Worm (Caenorhabditis elegans): ENCODE data around the gene tmem-17.

DNA sequence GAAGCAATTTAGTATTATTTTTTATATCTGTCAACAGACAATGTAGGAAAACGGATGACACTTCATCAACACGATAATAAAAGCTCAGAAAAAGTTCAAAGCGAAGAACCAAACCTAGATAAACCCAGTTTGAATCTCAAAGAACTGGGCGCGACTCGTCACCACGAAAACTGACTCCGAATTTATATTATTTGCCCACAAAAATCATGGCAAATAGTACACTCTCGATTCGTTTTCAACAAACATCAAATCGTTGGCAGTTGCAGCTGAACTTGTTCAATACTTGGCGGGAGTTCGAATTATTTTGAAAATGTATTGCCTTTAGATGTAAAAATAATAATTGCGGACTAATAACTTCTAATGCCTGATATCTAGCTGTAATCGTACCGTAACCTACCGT, 13.0 kb downstream of the tmem-17 start:
- no peak for TF ChIP-seq aly-2 (tag; optimal IDR thresholded peaks at IDR 0.05)
- TF ChIP-seq fos-1 (tag; optimal IDR thresholded peaks at IDR 0.05) = no peak
- no peak for TF ChIP-seq lin-15B (tag; optimal IDR thresholded peaks at IDR 0.05)

Measured in whole organism, L3 larva.